Worm (Caenorhabditis elegans) whole organism, L4/young adult: Measurements from ENCODE around the gene F41G3.21.

ENCODE experiments used
- W03F9.2 ChIP-seq: fragments of 150-350 bp; optimal IDR thresholded peaks from 2 replicates; lab custom pipeline; 2014; ENCODE audit warnings: missing biosample characterization, missing genetic modification characterization
- dao-5 ChIP-seq: sonication (generic microtip); optimal IDR thresholded peaks from 2 replicates; lab custom pipeline; 2016; ENCODE audit warnings: missing genotype, missing genetic modification characterization, moderate library complexity, missing compliant biosample characterization
- him-1 ChIP-seq: sonication (generic microtip); optimal IDR thresholded peaks from 2 replicates; lab custom pipeline; 2016; ENCODE audit warnings: missing genotype, missing genetic modification reagents, missing genetic modification characterization, missing compliant biosample characterization

- TF ChIP-seq him-1 (tag; lab: Kevin White, UChicago) (no peak), dao-5 (tag; lab: Kevin White, UChicago) (no peak), W03F9.2 (no peak)
Measured at ce11 chrII:6801262-6801661, 48.5 kb upstream of the F41G3.21 start.
